Fruit fly (Drosophila melanogaster) whole organism, embryonic: ENCODE measurements around the gene Tet.

Experiments used
- Abd-B ChIP-seq: fragments of 200-800 bp; sonication (Bioruptor generic); optimal IDR thresholded peaks from 2 replicates; lab custom pipeline; 2018; ENCODE audit warnings: missing biosample characterization, mild to moderate bottlenecking, missing genetic modification characterization, moderate library complexity
- Antp ChIP-seq: fragments of 200-800 bp; sonication (Bioruptor generic); optimal IDR thresholded peaks from 3 replicates; lab custom pipeline; 2016; ENCODE audit warnings: missing biosample characterization, missing genetic modification characterization
- BtbVII ChIP-seq: fragments of 200-800 bp; sonication (Bioruptor generic); optimal IDR thresholded peaks from 3 replicates; lab custom pipeline; 2017; ENCODE audit warnings: missing biosample characterization, mild to moderate bottlenecking, missing genetic modification characterization
- CG11504 ChIP-seq: fragments of 200-800 bp; sonication (Bioruptor generic); optimal IDR thresholded peaks from 3 replicates; lab custom pipeline; 2019; ENCODE audit warnings: missing biosample characterization, mild to moderate bottlenecking, missing genetic modification characterization, moderate library complexity
- CG11723 ChIP-seq: fragments of 200-800 bp; sonication (Bioruptor generic); optimal IDR thresholded peaks from 2 replicates; lab custom pipeline; 2017; ENCODE audit warnings: missing biosample characterization, mild to moderate bottlenecking, missing genetic modification characterization
- CG12155 ChIP-seq: fragments of 200-800 bp; sonication (Bioruptor generic); optimal IDR thresholded peaks from 3 replicates; lab custom pipeline; 2016; ENCODE audit warnings: missing biosample characterization, missing genetic modification characterization
- CG1529 ChIP-seq: fragments of 200-800 bp; sonication (Bioruptor generic); optimal IDR thresholded peaks from 3 replicates; lab custom pipeline; 2018; ENCODE audit warnings: missing biosample characterization, missing genetic modification characterization
- CG30403 ChIP-seq: fragments of 200-800 bp; sonication (Bioruptor generic); optimal IDR thresholded peaks from 3 replicates; lab custom pipeline; 2016; ENCODE audit warnings: missing biosample characterization, missing genetic modification characterization
- CG3995 ChIP-seq: fragments of 200-800 bp; sonication (Bioruptor generic); optimal IDR thresholded peaks from 3 replicates; lab custom pipeline; 2016; ENCODE audit warnings: missing biosample characterization, missing genetic modification characterization
- CG4707 ChIP-seq: fragments of 200-800 bp; sonication (Bioruptor generic); optimal IDR thresholded peaks from 2 replicates; lab custom pipeline; 2018; ENCODE audit warnings: missing biosample characterization, mild to moderate bottlenecking, missing genetic modification characterization, moderate library complexity
- CG6689 ChIP-seq: fragments of 200-800 bp; sonication (Bioruptor generic); IDR thresholded peaks from 2 replicates; pipeline ENCODE4 v1.3.6; 2022; ENCODE audit warnings: missing biosample characterization, missing genetic modification characterization
- CG7357 ChIP-seq: fragments of 200-800 bp; sonication (Bioruptor generic); IDR thresholded peaks from 3 replicates; pipeline ENCODE4 v1.3.6; 2022; ENCODE audit warnings: missing biosample characterization, missing genetic modification characterization
- CG7556 ChIP-seq: fragments of 200-800 bp; sonication (Bioruptor generic); optimal IDR thresholded peaks from 2 replicates; lab custom pipeline; 2017; ENCODE audit warnings: missing biosample characterization, mild to moderate bottlenecking, missing genetic modification characterization
- CG7839 ChIP-seq: fragments of 200-800 bp; sonication (Bioruptor generic); optimal IDR thresholded peaks from 3 replicates; lab custom pipeline; 2018; ENCODE audit warnings: missing biosample characterization, mild to moderate bottlenecking, missing genetic modification characterization, moderate library complexity
- CG8765 ChIP-seq: fragments of 200-800 bp; sonication (Bioruptor generic); IDR thresholded peaks from 2 replicates; pipeline ENCODE4 v1.3.6; 2022; ENCODE audit warnings: missing biosample characterization, missing genetic modification characterization
- CG9727 ChIP-seq: fragments of 200-800 bp; sonication (Bioruptor generic); optimal IDR thresholded peaks from 3 replicates; lab custom pipeline; 2017; ENCODE audit warnings: missing biosample characterization, mild to moderate bottlenecking, missing genetic modification characterization
- CrebB ChIP-seq: fragments of 200-800 bp; sonication (Bioruptor generic); optimal IDR thresholded peaks from 3 replicates; lab custom pipeline; 2018; ENCODE audit warnings: missing biosample characterization, mild to moderate bottlenecking, missing genetic modification characterization
- D ChIP-seq, 2 experiments: fragments of 200-800 bp in 1 of 2; fragments of >200 bp in 1 of 2; sonication (Bioruptor generic) in 1 of 2; optimal IDR thresholded peaks; 2 replicates in 1 of 2; 3 replicates in 1 of 2; lab custom pipeline; 2017; ENCODE audit warnings: mild to moderate bottlenecking in 1 of 2, missing biosample characterization in 1 of 2, missing genetic modification characterization in 1 of 2, missing genetic modification reagents in 1 of 2
- Dad ChIP-seq: fragments of 200-800 bp; sonication (Bioruptor generic); optimal IDR thresholded peaks from 3 replicates; lab custom pipeline; 2016; ENCODE audit warnings: missing biosample characterization, missing genetic modification characterization
- Ets65A ChIP-seq: fragments of 200-800 bp; sonication (Bioruptor generic); peaks from one replicate; lab custom pipeline; 2016; ENCODE audit warnings: missing biosample characterization, missing genetic modification characterization
- H2.0 ChIP-seq: fragments of 200-800 bp; sonication (Bioruptor generic); IDR thresholded peaks from 2 replicates; pipeline ENCODE4 v1.3.6; 2022; ENCODE audit warnings: missing biosample characterization, missing genetic modification characterization
- HLH4C ChIP-seq: fragments of 200-800 bp; sonication (Bioruptor generic); IDR thresholded peaks from 3 replicates; pipeline ENCODE4 v1.3.6; 2022; ENCODE audit warnings: missing biosample characterization, missing genetic modification characterization; ENCODE audit not compliant: partially characterized antibody
- HmgZ ChIP-seq: fragments of 200-800 bp; sonication (Bioruptor generic); optimal IDR thresholded peaks from 2 replicates; lab custom pipeline; 2018; ENCODE audit warnings: missing biosample characterization, mild to moderate bottlenecking, missing genetic modification characterization
- Hr51 ChIP-seq, 2 experiments: fragments of 200-800 bp; sonication (Bioruptor generic); optimal IDR thresholded peaks; 2 replicates in 1 of 2; 3 replicates in 1 of 2; lab custom pipeline; 2016 to 2018; ENCODE audit warnings: missing biosample characterization in 2 of 2, missing genetic modification characterization in 2 of 2, mild to moderate bottlenecking in 1 of 2, moderate library complexity in 1 of 2
- Jarid2 ChIP-seq: fragments of 200-800 bp; sonication (Bioruptor generic); optimal IDR thresholded peaks from 3 replicates; lab custom pipeline; 2017; ENCODE audit warnings: mild to moderate bottlenecking, missing biosample characterization, missing genetic modification reagents, missing genetic modification characterization
- Lpt ChIP-seq: fragments of >200 bp; optimal IDR thresholded peaks from 2 replicates; lab custom pipeline; 2018; ENCODE audit warnings: missing biosample characterization, missing genetic modification characterization
- Nf-YC ChIP-seq: fragments of 200-800 bp; optimal IDR thresholded peaks from 3 replicates; lab custom pipeline; 2019; ENCODE audit warnings: missing biosample characterization, mild to moderate bottlenecking, missing genetic modification characterization, moderate library complexity
- PHDP ChIP-seq: fragments of 200-800 bp; sonication (Bioruptor generic); optimal IDR thresholded peaks from 3 replicates; lab custom pipeline; 2018; ENCODE audit warnings: missing biosample characterization, mild to moderate bottlenecking, missing genetic modification characterization, moderate library complexity
- Stat92E ChIP-seq, 3 experiments: fragments of >200 bp in 2 of 3; fragments of 200-800 bp in 1 of 3; sonication (Bioruptor generic) in 1 of 3; optimal IDR thresholded peaks; 2 replicates each; lab custom pipeline; 2017 to 2019; ENCODE audit warnings: missing biosample characterization in 3 of 3, missing genetic modification characterization in 3 of 3, mild to moderate bottlenecking in 1 of 3, moderate library complexity in 1 of 3
- ap ChIP-seq: fragments of 200-800 bp; sonication (Bioruptor generic); IDR thresholded peaks from 2 replicates; pipeline ENCODE4 v1.3.6; 2022; ENCODE audit warnings: missing biosample characterization, missing genetic modification characterization
- ase ChIP-seq: fragments of 200-800 bp; sonication (Bioruptor generic); IDR thresholded peaks from 3 replicates; pipeline ENCODE4 v1.3.6; 2022; ENCODE audit warnings: missing biosample characterization, missing genetic modification characterization
- cwo ChIP-seq: fragments of 200-800 bp; sonication (Bioruptor generic); optimal IDR thresholded peaks from 3 replicates; lab custom pipeline; 2017; ENCODE audit warnings: missing biosample characterization, missing genetic modification characterization, mild to moderate bottlenecking, moderate library complexity, missing genetic modification reagents
- danr ChIP-seq: fragments of 200-800 bp; sonication (Bioruptor generic); IDR thresholded peaks from 2 replicates; pipeline ENCODE4 v1.3.6; 2022; ENCODE audit warnings: missing biosample characterization, missing genetic modification characterization
- exex ChIP-seq: fragments of 200-800 bp; sonication (Bioruptor generic); optimal IDR thresholded peaks from 4 replicates; lab custom pipeline; 2018; ENCODE audit warnings: missing biosample characterization, mild to moderate bottlenecking, missing genetic modification characterization, moderate library complexity
- grn ChIP-seq: fragments of 200-800 bp; sonication (Bioruptor generic); optimal IDR thresholded peaks from 3 replicates; lab custom pipeline; 2017; ENCODE audit warnings: missing biosample characterization, missing genetic modification characterization
- her ChIP-seq: fragments of 200-800 bp; sonication (Bioruptor generic); optimal IDR thresholded peaks from 2 replicates; lab custom pipeline; 2016; ENCODE audit warnings: missing biosample characterization, missing genetic modification characterization
- kah ChIP-seq: fragments of 200-800 bp; sonication (Bioruptor generic); optimal IDR thresholded peaks from 2 replicates; lab custom pipeline; 2018; ENCODE audit warnings: missing biosample characterization, mild to moderate bottlenecking, missing genetic modification characterization
- lbe ChIP-seq: fragments of 200-800 bp; sonication (Bioruptor generic); optimal IDR thresholded peaks from 2 replicates; lab custom pipeline; 2016; ENCODE audit warnings: missing biosample characterization, mild to moderate bottlenecking, missing genetic modification characterization
- nom ChIP-seq: fragments of 200-800 bp; sonication (Bioruptor generic); optimal IDR thresholded peaks from 2 replicates; lab custom pipeline; 2017; ENCODE audit warnings: missing biosample characterization, missing genetic modification characterization, mild to moderate bottlenecking, moderate library complexity, missing genetic modification reagents
- otp ChIP-seq: fragments of 200-800 bp; sonication (Bioruptor generic); IDR thresholded peaks from 3 replicates; pipeline ENCODE4, ENCODE4 v1.3.6; 2022; ENCODE audit warnings: missing biosample characterization, missing genetic modification characterization
- pan ChIP-seq, 4 experiments: fragments of >200 bp in 3 of 4; fragments of 200-800 bp in 1 of 4; sonication (Bioruptor generic) in 1 of 4; optimal IDR thresholded peaks in 3 of 4; IDR thresholded peaks in 1 of 4; 2 replicates each; pipeline versions ENCODE4 v1.3.6 to Lab custom; 2017 to 2022; ENCODE audit warnings: missing biosample characterization in 2 of 4, missing genetic modification characterization in 2 of 4, mixed read lengths in 1 of 4
- prd ChIP-seq, 3 experiments: fragments of >200 bp in 2 of 3; fragments of 200-800 bp in 1 of 3; sonication (Bioruptor generic) in 1 of 3; optimal IDR thresholded peaks in 2 of 3; IDR thresholded peaks in 1 of 3; 2 replicates in 2 of 3; 3 replicates in 1 of 3; pipeline versions ENCODE4 v1.3.6 to Lab custom; 2017 to 2022; ENCODE audit warnings: missing biosample characterization in 1 of 3, missing genetic modification characterization in 1 of 3
- pros ChIP-seq: fragments of 200-800 bp; sonication (Bioruptor generic); optimal IDR thresholded peaks from 3 replicates; lab custom pipeline; 2019; ENCODE audit warnings: missing biosample characterization, mild to moderate bottlenecking, missing genetic modification characterization, moderate library complexity
- salm ChIP-seq: fragments of 200-800 bp; sonication (Bioruptor generic); optimal IDR thresholded peaks from 2 replicates; lab custom pipeline; 2018; ENCODE audit warnings: missing biosample characterization, mild to moderate bottlenecking, missing genetic modification characterization
- sc ChIP-seq, 3 experiments: fragments of >200 bp in 2 of 3; fragments of 200-800 bp in 1 of 3; sonication (Bioruptor generic) in 1 of 3; optimal IDR thresholded peaks; 2 replicates in 2 of 3; 3 replicates in 1 of 3; lab custom pipeline; 2017; ENCODE audit warnings: mild to moderate bottlenecking in 1 of 3, missing biosample characterization in 1 of 3, missing genetic modification characterization in 1 of 3, missing genetic modification reagents in 1 of 3
- slp2 ChIP-seq: fragments of 200-800 bp; sonication (Bioruptor generic); optimal IDR thresholded peaks from 2 replicates; lab custom pipeline; 2016; ENCODE audit warnings: missing biosample characterization, missing genetic modification characterization
- toy ChIP-seq: fragments of 200-800 bp; sonication (Bioruptor generic); IDR thresholded peaks from 2 replicates; pipeline ENCODE4 v1.3.6; 2022; ENCODE audit warnings: missing biosample characterization, missing genetic modification characterization
- zfh1 ChIP-seq: fragments of 200-800 bp; sonication (Bioruptor generic); IDR thresholded peaks from 3 replicates; pipeline ENCODE4 v1.3.6; 2022; ENCODE audit warnings: missing biosample characterization, missing genetic modification characterization

Gene Tet

DNA sequence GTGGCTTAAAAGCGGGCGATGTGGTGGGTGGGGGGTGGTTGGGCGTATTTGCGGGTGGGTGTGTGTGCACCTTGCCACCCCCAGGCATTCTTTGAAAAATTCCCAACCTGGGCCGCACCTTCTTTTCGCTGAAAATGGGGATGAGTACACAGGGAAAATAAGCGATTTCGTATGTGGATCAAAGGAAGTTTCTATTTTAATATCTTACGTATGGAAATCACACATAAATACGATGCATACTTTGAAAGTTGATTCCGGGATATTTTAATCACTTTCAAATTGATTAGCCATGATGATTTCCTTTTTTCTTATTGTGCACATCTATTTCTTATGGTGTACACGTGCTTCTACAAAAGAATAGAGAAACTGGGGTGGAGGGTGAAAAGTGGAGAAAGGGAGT lies 53.6 kb downstream of the Tet start (continued):
- peak; percentile 11 to 72 for TF ChIP-seq Hr51 (GFP tag; optimal IDR thresholded peaks at IDR 0.05; lab: Kevin White, UChicago)
- TF ChIP-seq prd (optimal IDR thresholded peaks at IDR 0.05; lab: Kevin White, UChicago): no peak
- 0 out of 3 replicates have a peak, but pooled peaks have one; percentile 44 for TF ChIP-seq prd (GFP tag; IDR thresholded peaks at IDR 0.05; lab: Robert Waterston, UW)
- no peak for TF ChIP-seq HLH4C (GFP tag; lab: Robert Waterston, UW)
- TF ChIP-seq Lpt (GFP tag; lab: Kevin White, UChicago): no peak
- no peak for TF ChIP-seq her (GFP tag; lab: Kevin White, UChicago)
- TF ChIP-seq CG30403 (GFP tag; lab: Kevin White, UChicago): peak; percentile 59
- peak; percentile 72 for TF ChIP-seq CG7556 (GFP tag; lab: Kevin White, UChicago)
- no peak for TF ChIP-seq ap (GFP tag; lab: Robert Waterston, UW)
- TF ChIP-seq CG1529: peak; percentile 41
- peak; percentile 27 for TF ChIP-seq CrebB (tag; lab: Kevin White, UChicago)
- peak; percentile 71 for TF ChIP-seq CG7839
- TF ChIP-seq CG6689: peak; percentile 52
- no peak for TF ChIP-seq Dad
- peak; percentile 39; the same call in 1 of the 2 replicates for TF ChIP-seq danr (GFP tag; lab: Robert Waterston, UW)
- TF ChIP-seq CG7357: 0 out of 3 replicates have a peak, but pooled peaks have one; percentile 37
- TF ChIP-seq HmgZ (tag; lab: Kevin White, UChicago): peak; percentile 45
- peak; percentile 19 for TF ChIP-seq Antp
- TF ChIP-seq pros (GFP tag; lab: Kevin White, UChicago): peak; percentile 80
- TF ChIP-seq Nf-YC (tag; lab: Kevin White, UChicago): peak; percentile 45
- peak; percentile 28 for TF ChIP-seq salm
- no peak for TF ChIP-seq slp2 (GFP tag; lab: Kevin White, UChicago)
- TF ChIP-seq BtbVII (GFP tag; lab: Kevin White, UChicago): peak; percentile 58
- peak; percentile 30 for TF ChIP-seq exex
- no peak for TF ChIP-seq ase (GFP tag; lab: Robert Waterston, UW)
- TF ChIP-seq kah (GFP tag; lab: Kevin White, UChicago): peak; percentile 22
- peak; percentile 32 for TF ChIP-seq CG9727
- no peak for TF ChIP-seq grn (GFP tag; lab: Kevin White, UChicago)
- TF ChIP-seq zfh1 (GFP tag; lab: Robert Waterston, UW): 0 out of 3 replicates have a peak, but pooled peaks have one; percentile 37
- TF ChIP-seq D (optimal IDR thresholded peaks at IDR 0.05; lab: Kevin White, UChicago): no peak
- TF ChIP-seq D (GFP tag; optimal IDR thresholded peaks at IDR 0.05; lab: Kevin White, UChicago): peak; percentile 52
- TF ChIP-seq Abd-B (GFP tag; lab: Kevin White, UChicago): peak; percentile 45
- TF ChIP-seq Ets65A: peak; percentile 89
- TF ChIP-seq pan (optimal IDR thresholded peaks at IDR 0.05; lab: Kevin White, UChicago): no peak
- peak in 1 of 2 experiments; percentile 47 for TF ChIP-seq pan (GFP tag; optimal IDR thresholded peaks at IDR 0.05 in 1 of 2, IDR thresholded peaks at IDR 0.05 in 1 of 2)
- TF ChIP-seq CG11504 (tag; lab: Kevin White, UChicago): peak; percentile 77
- TF ChIP-seq CG12155 (GFP tag; lab: Kevin White, UChicago): peak; percentile 21
- TF ChIP-seq Jarid2: peak; percentile 18
- TF ChIP-seq cwo: peak; percentile 89
- no peak for TF ChIP-seq toy (GFP tag; lab: Robert Waterston, UW)
- TF ChIP-seq CG11723: peak; percentile 2
- TF ChIP-seq PHDP (tag; lab: Kevin White, UChicago): peak; percentile 72
- no peak for TF ChIP-seq sc (optimal IDR thresholded peaks at IDR 0.05; lab: Kevin White, UChicago)
- TF ChIP-seq sc (GFP tag; optimal IDR thresholded peaks at IDR 0.05; lab: Kevin White, UChicago): peak; percentile 40
- TF ChIP-seq CG8765 (GFP tag; lab: Robert Waterston, UW): no peak
- no peak for TF ChIP-seq nom (GFP tag; lab: Kevin White, UChicago)
- TF ChIP-seq Stat92E (GFP tag; optimal IDR thresholded peaks at IDR 0.05; lab: Kevin White, UChicago): no peak
- TF ChIP-seq CG4707 (GFP tag; lab: Kevin White, UChicago): peak; percentile 45
- TF ChIP-seq CG3995 (GFP tag; lab: Kevin White, UChicago): no peak
- no peak; the same call in 1 of the 2 replicates for TF ChIP-seq H2.0 (GFP tag; lab: Robert Waterston, UW)
- TF ChIP-seq otp (GFP tag; lab: Robert Waterston, UW): no peak
- TF ChIP-seq lbe (GFP tag; lab: Kevin White, UChicago): no peak
